Fruit fly (Drosophila melanogaster): ENCODE results near the gene ND-75.

The ND-75 gene

dm6 chrX:8265261-8265660 is 13.8 kb upstream of the ND-75 start:
- TF ChIP-seq CG15696 (tag; optimal IDR thresholded peaks at IDR 0.05), result no peak
- peak; percentile 35 for TF ChIP-seq bigmax (GFP tag; optimal IDR thresholded peaks at IDR 0.05)
- peak; percentile 34; the same call in 1 of the 2 replicates for TF ChIP-seq Dref (GFP tag; IDR thresholded peaks at IDR 0.05)
- peak; percentile 50 for TF ChIP-seq CG4854 (GFP tag; optimal IDR thresholded peaks at IDR 0.05)
- peak; percentile 7 for TF ChIP-seq CG1603 (tag; optimal IDR thresholded peaks at IDR 0.05)
- TF ChIP-seq CG3847 (GFP tag; IDR thresholded peaks at IDR 0.05), result 0 out of 2 replicates have a peak, but pooled peaks have one; percentile 8
- TF ChIP-seq HLH4C (GFP tag; IDR thresholded peaks at IDR 0.05; ENCODE audit: partially characterized antibody), result no peak
- TF ChIP-seq pzg (GFP tag; optimal IDR thresholded peaks at IDR 0.05), result peak; percentile 45
- TF ChIP-seq lola (GFP tag; optimal IDR thresholded peaks at IDR 0.05), result no peak
- no peak for TF ChIP-seq CkIIα-i1 (GFP tag; IDR thresholded peaks at IDR 0.05)
- no peak for TF ChIP-seq C15 (GFP tag; IDR thresholded peaks at IDR 0.05)
- TF ChIP-seq ftz-f1 (GFP tag; optimal IDR thresholded peaks at IDR 0.05), result no peak
- TF ChIP-seq pum (GFP tag; optimal IDR thresholded peaks at IDR 0.05), result no peak
- no peak for TF ChIP-seq fd96Cb (tag; optimal IDR thresholded peaks at IDR 0.05)
- no peak for TF ChIP-seq CG7745 (tag; optimal IDR thresholded peaks at IDR 0.05)
- peak; percentile 59 for TF ChIP-seq CTCF (GFP tag; optimal IDR thresholded peaks at IDR 0.05)
- peak; percentile 47 for TF ChIP-seq CG15514 (GFP tag; optimal IDR thresholded peaks at IDR 0.05)
- TF ChIP-seq Dp (GFP tag; optimal IDR thresholded peaks at IDR 0.05), result peak; percentile 78
- TF ChIP-seq dimm (GFP tag; IDR thresholded peaks at IDR 0.05), result no peak
- peak; percentile 91 for TF ChIP-seq Myb (GFP tag; optimal IDR thresholded peaks at IDR 0.05)
- TF ChIP-seq BEAF-32 (GFP tag; optimal IDR thresholded peaks at IDR 0.05), result no peak
- TF ChIP-seq schlank (tag; optimal IDR thresholded peaks at IDR 0.05), result no peak
- no peak for TF ChIP-seq sc (optimal IDR thresholded peaks at IDR 0.05)
- no peak for TF ChIP-seq sc (GFP tag; optimal IDR thresholded peaks at IDR 0.05)
- TF ChIP-seq nerfin-2 (GFP tag; IDR thresholded peaks at IDR 0.05; ENCODE audit: partially characterized antibody), result no peak
- TF ChIP-seq Ets97D (GFP tag; optimal IDR thresholded peaks at IDR 0.05), result peak; percentile 3
- TF ChIP-seq Opbp (GFP tag; IDR thresholded peaks at IDR 0.05; ENCODE audit: partially characterized antibody), result no peak
- no peak for TF ChIP-seq MTF-1 (GFP tag; optimal IDR thresholded peaks at IDR 0.05; ENCODE audit: borderline replicate concordance)
- TF ChIP-seq E2f2 (GFP tag; IDR thresholded peaks at IDR 0.05), result peak; percentile 84
- no peak for TF ChIP-seq lov (optimal IDR thresholded peaks at IDR 0.05)
- no peak for TF ChIP-seq lov (GFP tag; IDR thresholded peaks at IDR 0.05)
- no peak for TF ChIP-seq CG14050 (GFP tag; IDR thresholded peaks at IDR 0.05)

DNA sequence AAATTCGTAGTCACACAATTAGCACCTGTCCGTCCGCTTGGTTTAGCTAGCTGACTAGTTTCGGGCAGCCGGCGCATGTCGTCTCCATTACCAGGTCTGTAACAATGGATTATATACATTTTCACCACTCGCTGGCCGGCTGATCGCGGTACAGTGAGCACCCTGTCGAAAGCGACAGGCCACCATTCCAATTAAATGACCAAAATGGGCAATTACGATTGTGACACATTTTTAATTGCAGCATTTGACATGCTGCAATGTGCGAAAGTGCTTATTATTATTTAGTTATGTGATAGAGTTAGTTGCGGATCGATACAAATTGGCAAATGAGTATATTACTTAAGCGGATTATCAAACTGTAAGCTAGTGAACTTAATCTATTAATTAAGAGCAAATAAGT is 11.7 kb upstream of the ND-75 start:
- TF ChIP-seq CG3995 (GFP tag; optimal IDR thresholded peaks at IDR 0.05) (no peak), row (GFP tag; IDR thresholded peaks at IDR 0.05) (peak; percentile 54; the same call in 2 of the 3 replicates), CG6813 (GFP tag; optimal IDR thresholded peaks at IDR 0.05) (no peak), cad (GFP tag; optimal IDR thresholded peaks at IDR 0.05) (no peak), grau (tag; optimal IDR thresholded peaks at IDR 0.05) (peak; percentile 76), dmrt99B (tag; optimal IDR thresholded peaks at IDR 0.05) (peak; percentile 25), CG2120 (GFP tag; optimal IDR thresholded peaks at IDR 0.05) (peak; percentile 14), ind (GFP tag; optimal IDR thresholded peaks at IDR 0.05) (peak; percentile 34), slbo (GFP tag; IDR thresholded peaks at IDR 0.05) (peak; percentile 37), Xbp1 (GFP tag; optimal IDR thresholded peaks at IDR 0.05) (peak; percentile 1), CG7839 (tag; optimal IDR thresholded peaks at IDR 0.05) (peak; percentile 20), Hr51 (GFP tag; optimal IDR thresholded peaks at IDR 0.05) (peak in 1 of 2 experiments; percentile 30), sna (GFP tag; IDR thresholded peaks at IDR 0.05; ENCODE audit: partially characterized antibody) (no peak), prd (optimal IDR thresholded peaks at IDR 0.05) (no peak), prd (GFP tag; IDR thresholded peaks at IDR 0.05) (peak; percentile 18; the same call in 1 of the 3 replicates), CG3065 (GFP tag; optimal IDR thresholded peaks at IDR 0.05) (no peak), CG11696 (GFP tag; IDR thresholded peaks at IDR 0.05) (no peak), CG9437 (GFP tag; optimal IDR thresholded peaks at IDR 0.05) (peak; percentile 12), CG11504 (tag; optimal IDR thresholded peaks at IDR 0.05) (peak; percentile 43), peb (GFP tag; IDR thresholded peaks at IDR 0.05) (no peak), MESR4 (GFP tag; optimal IDR thresholded peaks at IDR 0.05) (no peak)
